Worm (Caenorhabditis elegans): ENCODE measurements around the gene Y49F6B.20.

- TF ChIP-seq dao-5 (tag; optimal IDR thresholded peaks at IDR 0.05) (no peak), W03F9.2 (tag; optimal IDR thresholded peaks at IDR 0.05) (no peak)
Observed at ce11 chrII:3448776-3449280, 21.6 kb downstream of the Y49F6B.20 start, which contains the start of gene C16C8.25.
